Worm (Caenorhabditis elegans) whole organism, L4 larva: Measurements from ENCODE around the gene pcm-1.

Experiments used
- D1046.2 ChIP-seq: fragments of 200-800 bp; sonication (Bioruptor generic); IDR thresholded peaks from 2 replicates; pipeline ENCODE4 v1.3.6; 2022; ENCODE audit warnings: missing genetic modification characterization, missing compliant biosample characterization
- F10B5.3 ChIP-seq: sonication (generic microtip); optimal IDR thresholded peaks from 2 replicates; lab custom pipeline; 2016; ENCODE audit warnings: mild to moderate bottlenecking, missing genetic modification characterization, missing compliant biosample characterization
- F49E8.2 ChIP-seq: sonication (generic microtip); optimal IDR thresholded peaks from 2 replicates; lab custom pipeline; 2016; ENCODE audit warnings: missing compliant biosample characterization, mild to moderate bottlenecking, missing genetic modification characterization, borderline replicate concordance
- ZK337.2 ChIP-seq: fragments of 200-800 bp; sonication (Bioruptor generic); IDR thresholded peaks from 2 replicates; pipeline ENCODE4 v1.3.6; 2022; ENCODE audit warnings: missing genetic modification reagents, missing genetic modification characterization, missing compliant biosample characterization
- ZK546.5 ChIP-seq, 2 experiments: sonication (generic microtip); optimal IDR thresholded peaks; 2 replicates each; lab custom pipeline; 2017; ENCODE audit warnings: missing biosample characterization in 2 of 2, missing genetic modification characterization in 2 of 2
- aly-2 ChIP-seq: sonication (generic microtip); optimal IDR thresholded peaks from 2 replicates; lab custom pipeline; 2018; ENCODE audit warnings: missing biosample characterization, missing genetic modification characterization
- arid-1 ChIP-seq: fragments of 200-800 bp; sonication (Bioruptor generic); conservative IDR thresholded peaks from 2 replicates; pipeline ENCODE4 v1.3.6; 2022; ENCODE audit warnings: missing genetic modification reagents, missing genetic modification characterization, missing compliant biosample characterization
- ceh-28 ChIP-seq: fragments of 150-350 bp; optimal IDR thresholded peaks from 2 replicates; lab custom pipeline; 2014; ENCODE audit warnings: missing biosample characterization, missing genetic modification reagents, missing genetic modification characterization
- ceh-32 ChIP-seq: sonication (generic microtip); optimal IDR thresholded peaks from 2 replicates; lab custom pipeline; 2016; ENCODE audit warnings: mild to moderate bottlenecking, missing genetic modification characterization, missing compliant biosample characterization; ENCODE audit not compliant: poor library complexity
- ceh-62 ChIP-seq: sonication (generic microtip); optimal IDR thresholded peaks from 2 replicates; lab custom pipeline; 2017; ENCODE audit warnings: missing biosample characterization, missing genetic modification characterization
- ces-1 ChIP-seq: fragments of 150-350 bp; sonication (generic microtip); optimal IDR thresholded peaks from 4 replicates; lab custom pipeline; 2014; ENCODE audit warnings: missing biosample characterization, missing genetic modification reagents, missing genetic modification characterization
- ctbp-1 ChIP-seq: fragments of 200-800 bp; sonication (Bioruptor generic); IDR thresholded peaks from 2 replicates; pipeline ENCODE4 v1.3.6; 2022; ENCODE audit warnings: missing genetic modification reagents, missing genetic modification characterization, missing compliant biosample characterization
- daf-16 ChIP-seq, 3 experiments: sonication (generic microtip); optimal IDR thresholded peaks; 2 replicates each; lab custom pipeline; 2016 to 2017; ENCODE audit warnings: missing genetic modification characterization in 3 of 3, missing genetic modification reagents in 3 of 3, mild to moderate bottlenecking in 2 of 3, missing compliant biosample characterization in 2 of 3, missing biosample characterization in 1 of 3, moderate library complexity in 1 of 3
- dmd-6 ChIP-seq: fragments of 200-800 bp; sonication (Bioruptor generic); IDR thresholded peaks from 2 replicates; pipeline ENCODE4 v1.3.6; 2022; ENCODE audit warnings: missing genetic modification reagents, missing genetic modification characterization, missing compliant biosample characterization
- egl-43 ChIP-seq: fragments of 200-800 bp; sonication (Bioruptor generic); IDR thresholded peaks from 2 replicates; pipeline ENCODE4 v1.3.6; 2022; ENCODE audit warnings: missing genetic modification reagents, missing genetic modification characterization, missing compliant biosample characterization
- fkh-10 ChIP-seq: fragments of 150-350 bp; optimal IDR thresholded peaks from 2 replicates; lab custom pipeline; 2014; ENCODE audit warnings: missing biosample characterization, missing genetic modification reagents, missing genetic modification characterization
- hif-1 ChIP-seq, 2 experiments: sonication (generic microtip); optimal IDR thresholded peaks; 2 replicates each; lab custom pipeline; 2016 to 2017; ENCODE audit warnings: missing compliant biosample characterization in 2 of 2, missing genetic modification characterization in 2 of 2, missing genetic modification reagents in 2 of 2, missing genotype in 2 of 2, mild to moderate bottlenecking in 1 of 2
- hlh-11 ChIP-seq: fragments of 200-800 bp; sonication (Bioruptor generic); optimal IDR thresholded peaks from 2 replicates; lab custom pipeline; 2018; ENCODE audit warnings: mild to moderate bottlenecking, missing genetic modification characterization, missing compliant biosample characterization
- hlh-30 ChIP-seq: sonication (generic microtip); optimal IDR thresholded peaks from 2 replicates; lab custom pipeline; 2017; ENCODE audit warnings: antibody characterized with exemption, mild to moderate bottlenecking, missing genetic modification characterization, missing compliant biosample characterization; ENCODE audit not compliant: insufficient read depth
- hmg-1.1 ChIP-seq: fragments of 200-800 bp; sonication (Bioruptor generic); IDR thresholded peaks from 2 replicates; pipeline ENCODE4 v1.3.6; 2022; ENCODE audit warnings: missing genetic modification reagents, missing genetic modification characterization, missing compliant biosample characterization
- lin-29 ChIP-seq: fragments of 200-800 bp; sonication (Bioruptor generic); IDR thresholded peaks from 2 replicates; pipeline ENCODE4 v1.3.6; 2022; ENCODE audit warnings: missing genetic modification reagents, missing genetic modification characterization, missing compliant biosample characterization
- lin-38 ChIP-seq: fragments of 200-800 bp; sonication (Bioruptor generic); IDR thresholded peaks from 2 replicates; pipeline ENCODE4 v1.3.6; 2022; ENCODE audit warnings: missing genetic modification reagents, missing genetic modification characterization, missing compliant biosample characterization
- lsy-2 ChIP-seq, 2 experiments: fragments of 150-350 bp in 1 of 2; sonication (generic microtip) in 1 of 2; optimal IDR thresholded peaks; 2 replicates each; lab custom pipeline; 2014 to 2017; ENCODE audit warnings: missing biosample characterization in 2 of 2, missing genetic modification characterization in 2 of 2
- madf-9 ChIP-seq: fragments of 200-800 bp; sonication (Bioruptor generic); conservative IDR thresholded peaks from 2 replicates; pipeline ENCODE4 v1.3.6; 2022; ENCODE audit warnings: missing genetic modification reagents, missing genetic modification characterization, missing compliant biosample characterization
- mdt-29 ChIP-seq: fragments of 200-800 bp; sonication (Bioruptor generic); IDR thresholded peaks from 2 replicates; pipeline ENCODE4 v1.3.6; 2022; ENCODE audit warnings: missing genetic modification reagents, missing genetic modification characterization, missing compliant biosample characterization
- mep-1 ChIP-seq: fragments of 150-350 bp; sonication (generic microtip); optimal IDR thresholded peaks from 3 replicates; lab custom pipeline; 2014; ENCODE audit warnings: missing biosample characterization, missing genetic modification characterization
- nhr-48 ChIP-seq: sonication (generic microtip); optimal IDR thresholded peaks from 2 replicates; lab custom pipeline; 2016; ENCODE audit warnings: mild to moderate bottlenecking, missing genetic modification characterization, missing compliant biosample characterization
- pha-4 ChIP-seq, 2 experiments: fragments of 150-350 bp in 1 of 2; fragments of 200-800 bp in 1 of 2; sonication (Bioruptor generic) in 1 of 2; IDR thresholded peaks in 1 of 2; optimal IDR thresholded peaks in 1 of 2; 2 replicates each; pipeline versions ENCODE4 v1.3.6 to Lab custom; 2014 to 2022; ENCODE audit warnings: missing genetic modification characterization in 2 of 2, missing genetic modification reagents in 2 of 2, missing biosample characterization in 1 of 2, missing compliant biosample characterization in 1 of 2
- rbr-2 ChIP-seq: sonication (generic microtip); optimal IDR thresholded peaks from 2 replicates; lab custom pipeline; 2016; ENCODE audit warnings: missing genotype, missing genetic modification characterization, missing compliant biosample characterization
- skn-1 ChIP-seq: fragments of 150-350 bp; optimal IDR thresholded peaks from 2 replicates; lab custom pipeline; 2014; ENCODE audit warnings: missing biosample characterization, missing genetic modification characterization
- tra-1 ChIP-seq: fragments of 200-800 bp; sonication (Bioruptor generic); IDR thresholded peaks from 2 replicates; pipeline ENCODE4 v1.3.6; 2022; ENCODE audit warnings: missing genetic modification reagents, missing genetic modification characterization, missing compliant biosample characterization
- unc-62 ChIP-seq, 3 experiments: fragments of 150-350 bp in 1 of 3; sonication (generic microtip); optimal IDR thresholded peaks in 2 of 3; peaks in 1 of 3; 1 replicate in 1 of 3; 2 replicates in 2 of 3; lab custom pipeline; 2014 to 2017; ENCODE audit warnings: missing biosample characterization in 3 of 3, missing genetic modification characterization in 3 of 3, missing genetic modification reagents in 3 of 3, missing genotype in 1 of 3
- zag-1 ChIP-seq: fragments of 150-350 bp; optimal IDR thresholded peaks from 2 replicates; lab custom pipeline; 2014; ENCODE audit warnings: missing biosample characterization, missing genetic modification characterization
- ztf-11 ChIP-seq: fragments of 150-350 bp; optimal IDR thresholded peaks from 2 replicates; lab custom pipeline; 2014; ENCODE audit warnings: missing biosample characterization, missing genetic modification characterization

Gene pcm-1

ce11 chrV:5972582-5972981 is 8.9 kb upstream of the pcm-1 start:
- TF ChIP-seq mdt-29 (GFP tag; lab: Robert Waterston, UW) = no peak
- no peak for TF ChIP-seq lin-38 (GFP tag; lab: Robert Waterston, UW)
- TF ChIP-seq unc-62 (GFP tag; optimal IDR thresholded peaks at IDR 0.05 in 1 of 2; lab: Kevin White, UChicago) = peak in 1 of 2 experiments; percentile 91
- no peak for TF ChIP-seq unc-62 (tag; optimal IDR thresholded peaks at IDR 0.05; lab: Kevin White, UChicago)

ce11 chrV:5964658-5965178 is 1.0 kb upstream of the pcm-1 start:
- peak; percentile 23 for TF ChIP-seq mep-1 (tag; lab: Kevin White, UChicago)
- TF ChIP-seq hlh-30 (tag; lab: Kevin White, UChicago) = peak; percentile 56
- peak in 1 of 2 experiments; percentile 7 for TF ChIP-seq lsy-2 (tag; optimal IDR thresholded peaks at IDR 0.05; lab: Kevin White, UChicago)
- no peak for TF ChIP-seq ztf-11 (tag; lab: Kevin White, UChicago)
- TF ChIP-seq fkh-10 (GFP tag; lab: Kevin White, UChicago) = peak; percentile 18
- TF ChIP-seq hlh-11 = peak; percentile 28
- no peak for TF ChIP-seq arid-1
- TF ChIP-seq nhr-48 (tag; lab: Kevin White, UChicago) = no peak
- TF ChIP-seq unc-62 (GFP tag; optimal IDR thresholded peaks at IDR 0.05 in 1 of 2; lab: Kevin White, UChicago) = peak in 1 of 2 experiments; percentile 95
- no peak for TF ChIP-seq unc-62 (tag; optimal IDR thresholded peaks at IDR 0.05; lab: Kevin White, UChicago)
- TF ChIP-seq dmd-6 = no peak

- TF ChIP-seq tra-1 (GFP tag; lab: Robert Waterston, UW) = no peak
- no peak for TF ChIP-seq F49E8.2 (tag; lab: Kevin White, UChicago)
- TF ChIP-seq aly-2 = no peak
- TF ChIP-seq hmg-1.1 = no peak
- no peak for TF ChIP-seq ceh-32 (tag; lab: Kevin White, UChicago)
- no peak for TF ChIP-seq ctbp-1 (GFP tag; lab: Robert Waterston, UW)
- TF ChIP-seq ZK546.5 (tag; optimal IDR thresholded peaks at IDR 0.05; lab: Kevin White, UChicago) = no peak
- no peak for TF ChIP-seq zag-1 (tag; lab: Kevin White, UChicago)
- TF ChIP-seq daf-16 (GFP tag; optimal IDR thresholded peaks at IDR 0.05; lab: Kevin White, UChicago) = no peak
- no peak for TF ChIP-seq daf-16 (tag; optimal IDR thresholded peaks at IDR 0.05; lab: Kevin White, UChicago)
- no peak for TF ChIP-seq ZK337.2 (GFP tag; lab: Robert Waterston, UW)
- TF ChIP-seq unc-62 (GFP tag; optimal IDR thresholded peaks at IDR 0.05 in 1 of 2; lab: Kevin White, UChicago) = no peak
- no peak for TF ChIP-seq unc-62 (tag; optimal IDR thresholded peaks at IDR 0.05; lab: Kevin White, UChicago)
- no peak for TF ChIP-seq madf-9 (GFP tag; lab: Robert Waterston, UW)
These were observed 590 bp downstream of the pcm-1 start for ce11 chrV:5963092-5963491.

- TF ChIP-seq pha-4 (GFP tag; IDR thresholded peaks at IDR 0.05; lab: Robert Waterston, UW) = no peak
- no peak for TF ChIP-seq pha-4 (tag; optimal IDR thresholded peaks at IDR 0.05; lab: Kevin White, UChicago)
- no peak for TF ChIP-seq dmd-6
- TF ChIP-seq D1046.2 (GFP tag; lab: Robert Waterston, UW) = no peak
- TF ChIP-seq ctbp-1 (GFP tag; lab: Robert Waterston, UW) = peak; percentile 33; the same call in 1 of the 2 replicates
- no peak for TF ChIP-seq madf-9 (GFP tag; lab: Robert Waterston, UW)
- no peak for TF ChIP-seq F10B5.3 (tag; lab: Kevin White, UChicago)
- TF ChIP-seq egl-43 (GFP tag; lab: Robert Waterston, UW) = no peak
- no peak for TF ChIP-seq skn-1 (tag; lab: Kevin White, UChicago)
- TF ChIP-seq ceh-62 (tag; lab: Kevin White, UChicago) = no peak
- peak; percentile 81 for TF ChIP-seq fkh-10 (GFP tag; lab: Kevin White, UChicago)
- TF ChIP-seq hmg-1.1 = 0 out of 2 replicates have a peak, but pooled peaks have one; percentile 7
- TF ChIP-seq ceh-28 (tag; lab: Kevin White, UChicago) = no peak
- peak in 1 of 2 experiments; percentile 49 for TF ChIP-seq hif-1 (tag; optimal IDR thresholded peaks at IDR 0.05; lab: Kevin White, UChicago)
- TF ChIP-seq lsy-2 (tag; optimal IDR thresholded peaks at IDR 0.05; lab: Kevin White, UChicago) = no peak
- peak; percentile 67 for TF ChIP-seq ces-1 (GFP tag; lab: Kevin White, UChicago)
- TF ChIP-seq rbr-2 (tag; lab: Kevin White, UChicago) = no peak
- no peak for TF ChIP-seq nhr-48 (tag; lab: Kevin White, UChicago)
- peak; percentile 44 for TF ChIP-seq hlh-30 (tag; lab: Kevin White, UChicago)
- no peak for TF ChIP-seq lin-29 (GFP tag; lab: Robert Waterston, UW)
These were observed 2.2 kb downstream of the pcm-1 start, which contains the start of gene mcp-1 for ce11 chrV:5961516-5961915. Gene mcp-1 (plus strand): TSS chrV:5961807.
